Fruit fly (Drosophila melanogaster) whole organism, pupa: ENCODE data around the gene CG31050.

ENCODE experiments used
- CG13204 ChIP-seq: fragments of 200-800 bp; sonication (Bioruptor generic); optimal IDR thresholded peaks from 2 replicates; lab custom pipeline; 2018; ENCODE audit warnings: missing biosample characterization, mild to moderate bottlenecking, missing genetic modification characterization, moderate library complexity
- CG17806 ChIP-seq: fragments of 200-800 bp; sonication (Bioruptor generic); optimal IDR thresholded peaks from 2 replicates; lab custom pipeline; 2018; ENCODE audit warnings: missing biosample characterization, mild to moderate bottlenecking, missing genetic modification characterization, moderate library complexity
- CG32121 ChIP-seq: fragments of 200-800 bp; sonication (Bioruptor generic); IDR thresholded peaks from 2 replicates; pipeline ENCODE4 v1.3.6; 2022; ENCODE audit warnings: missing biosample characterization, missing genetic modification characterization
- CG8301 ChIP-seq: fragments of 200-800 bp; sonication (Bioruptor generic); optimal IDR thresholded peaks from 2 replicates; lab custom pipeline; 2018; ENCODE audit warnings: missing biosample characterization, mild to moderate bottlenecking, missing genetic modification characterization
- EcR ChIP-seq: fragments of 200-800 bp; sonication (Bioruptor generic); optimal IDR thresholded peaks from 3 replicates; lab custom pipeline; 2019; ENCODE audit warnings: missing biosample characterization, missing genetic modification characterization, mild to moderate bottlenecking, moderate library complexity, missing genetic modification reagents
- rn ChIP-seq: fragments of 200-800 bp; sonication (Bioruptor generic); IDR thresholded peaks from 2 replicates; pipeline ENCODE4 v1.3.6; 2022; ENCODE audit warnings: missing biosample characterization, missing genetic modification characterization

DNA sequence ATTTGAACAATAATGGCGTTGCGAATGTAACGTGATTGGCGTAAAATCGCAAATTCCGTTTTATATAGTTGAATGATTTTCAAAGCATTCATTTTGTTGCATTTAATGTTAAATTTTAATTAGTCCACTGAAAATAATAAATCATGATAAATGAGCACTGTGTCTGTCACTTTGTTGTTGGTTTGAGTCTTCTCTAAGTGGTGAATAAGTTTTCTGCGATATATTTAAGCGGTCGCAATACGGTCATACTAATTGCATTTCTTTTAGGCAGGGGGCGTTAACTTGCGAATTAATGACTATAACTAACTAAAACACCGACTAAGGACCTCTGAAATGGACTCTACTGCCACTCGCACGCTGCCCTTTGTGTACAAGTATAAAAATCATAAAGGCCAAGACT is 44.4 kb downstream of the CG31050 start, which contains the start of gene CG9986:
- no peak for TF ChIP-seq EcR (GFP tag; lab: Kevin White, UChicago)
- no peak for TF ChIP-seq rn
- TF ChIP-seq CG8301 (tag; lab: Kevin White, UChicago): no peak
- TF ChIP-seq CG13204: no peak
- no peak for TF ChIP-seq CG17806
- no peak for TF ChIP-seq CG32121 (GFP tag; lab: Robert Waterston, UW)
